Worm (Caenorhabditis elegans): ENCODE measurements around the gene C47E12.13.

C47E12.13 gene

ce11 chrIV:9998487-9999218 lies 8.0 kb downstream of the C47E12.13 start, which contains the start of gene pyp-1:
Gene pyp-1, minus strand, starts transcription at chrIV:9998925.
- no peak for TF ChIP-seq nhr-43 (tag; optimal IDR thresholded peaks at IDR 0.05; ENCODE audit: poor library complexity, severe bottlenecking)
- TF ChIP-seq nhr-237 (tag; optimal IDR thresholded peaks at IDR 0.05) = no peak
- no peak for TF ChIP-seq nhr-28 (tag; optimal IDR thresholded peaks at IDR 0.05)
- no peak for TF ChIP-seq nhr-12 (tag; optimal IDR thresholded peaks at IDR 0.05)
- no peak for TF ChIP-seq R02D3.7 (tag; optimal IDR thresholded peaks at IDR 0.05)
- no peak for TF ChIP-seq tbx-2 (tag; optimal IDR thresholded peaks at IDR 0.05)
- TF ChIP-seq mml-1 (tag; optimal IDR thresholded peaks at IDR 0.05) = no peak
- TF ChIP-seq sea-2 (GFP tag; optimal IDR thresholded peaks at IDR 0.05) = no peak
- TF ChIP-seq zag-1 (tag; optimal IDR thresholded peaks at IDR 0.05) = no peak
- no peak for TF ChIP-seq fos-1 (tag; optimal IDR thresholded peaks at IDR 0.05)
- no peak for TF ChIP-seq elt-3 (tag; optimal IDR thresholded peaks at IDR 0.05)
- TF ChIP-seq lin-39 (tag; optimal IDR thresholded peaks at IDR 0.05) = peak; percentile 25
- TF ChIP-seq nhr-76 (tag; optimal IDR thresholded peaks at IDR 0.05) = no peak
- no peak for TF ChIP-seq nhr-77 (tag; optimal IDR thresholded peaks at IDR 0.05)
- no peak for TF ChIP-seq fkh-2 (tag; optimal IDR thresholded peaks at IDR 0.05)
- TF ChIP-seq mdl-1 (tag; optimal IDR thresholded peaks at IDR 0.05) = no peak
- peak; percentile 7 for TF ChIP-seq snpc-4 (tag; optimal IDR thresholded peaks at IDR 0.05)
- no peak for TF ChIP-seq lin-15B (tag; optimal IDR thresholded peaks at IDR 0.05)
- TF ChIP-seq pqm-1 (tag; optimal IDR thresholded peaks at IDR 0.05) = peak; percentile 83
- TF ChIP-seq unc-39 (tag; optimal IDR thresholded peaks at IDR 0.05) = no peak
- peak; percentile 15 for TF ChIP-seq nfya-1 (tag; optimal IDR thresholded peaks at IDR 0.05; ENCODE audit: insufficient read depth)
- TF ChIP-seq nhr-11 (tag; optimal IDR thresholded peaks at IDR 0.05) = no peak
- TF ChIP-seq fkh-10 (GFP tag; optimal IDR thresholded peaks at IDR 0.05) = no peak
- TF ChIP-seq lsy-12 (tag; optimal IDR thresholded peaks at IDR 0.05) = no peak
- TF ChIP-seq daf-12 (tag; optimal IDR thresholded peaks at IDR 0.05) = no peak
- no peak for TF ChIP-seq ceh-82 (tag; optimal IDR thresholded peaks at IDR 0.05)
- TF ChIP-seq aly-2 (tag; optimal IDR thresholded peaks at IDR 0.05) = no peak
- TF ChIP-seq ZK546.5 (tag; optimal IDR thresholded peaks at IDR 0.05) = no peak
- TF ChIP-seq ceh-16 (tag; optimal IDR thresholded peaks at IDR 0.05) = no peak
- TF ChIP-seq skn-1 (tag; optimal IDR thresholded peaks at IDR 0.05) = no peak
- TF ChIP-seq unc-62 (GFP tag; optimal IDR thresholded peaks at IDR 0.05) = no peak
- no peak for TF ChIP-seq eor-1 (tag; optimal IDR thresholded peaks at IDR 0.05)
- TF ChIP-seq pha-4 (tag; optimal IDR thresholded peaks at IDR 0.05) = peak; percentile 75
- TF ChIP-seq ztf-4 (tag; optimal IDR thresholded peaks at IDR 0.05) = no peak
- TF ChIP-seq ceh-28 (tag; optimal IDR thresholded peaks at IDR 0.05) = peak; percentile 40
- TF ChIP-seq nhr-23 (tag; optimal IDR thresholded peaks at IDR 0.05) = no peak
- TF ChIP-seq egl-5 (tag; optimal IDR thresholded peaks at IDR 0.05) = no peak
- TF ChIP-seq nhr-67 (tag; optimal IDR thresholded peaks at IDR 0.05) = no peak
- TF ChIP-seq ceh-9 (tag; optimal IDR thresholded peaks at IDR 0.05) = no peak
- TF ChIP-seq jun-1 (tag; optimal IDR thresholded peaks at IDR 0.05) = peak; percentile 21
- TF ChIP-seq elt-1 (tag; optimal IDR thresholded peaks at IDR 0.05) = no peak
- TF ChIP-seq ztf-11 (tag; optimal IDR thresholded peaks at IDR 0.05) = no peak
- peak; percentile 19 for TF ChIP-seq ama-1 (optimal IDR thresholded peaks at IDR 0.05)
- TF ChIP-seq hmg-11 (tag; optimal IDR thresholded peaks at IDR 0.05) = no peak
- no peak for TF ChIP-seq egl-27 (tag; optimal IDR thresholded peaks at IDR 0.05)
- no peak for TF ChIP-seq nhr-25 (tag; optimal IDR thresholded peaks at IDR 0.05)
- TF ChIP-seq elt-2 (tag; optimal IDR thresholded peaks at IDR 0.05) = peak; percentile 74

Measured in whole organism, L3 larva.